Fruit fly (Drosophila melanogaster) Kc167 (cell line): ENCODE measurements around the gene Nepl21.

Experiments
- Myc ChIP-seq: fragments of >200 bp; optimal IDR thresholded peaks from 2 replicates; lab custom pipeline; 2017; ENCODE audit warnings: missing external identifiers
- Sin3A ChIP-seq: fragments of >200 bp; optimal IDR thresholded peaks from 2 replicates; lab custom pipeline; 2018; ENCODE audit warnings: missing external identifiers
- h ChIP-seq: fragments of >200 bp; optimal IDR thresholded peaks from 3 replicates; lab custom pipeline; 2018; ENCODE audit warnings: missing external identifiers
- insv ChIP-seq: fragments of >200 bp; optimal IDR thresholded peaks from 3 replicates; lab custom pipeline; 2018; ENCODE audit warnings: missing external identifiers
- psq ChIP-seq: fragments of >200 bp; optimal IDR thresholded peaks from 2 replicates; lab custom pipeline; 2017; ENCODE audit warnings: missing external identifiers
- ttk ChIP-seq: sonication (Bioruptor generic); optimal IDR thresholded peaks from 2 replicates; lab custom pipeline; 2017; ENCODE audit warnings: missing external identifiers

Nepl21 gene

DNA sequence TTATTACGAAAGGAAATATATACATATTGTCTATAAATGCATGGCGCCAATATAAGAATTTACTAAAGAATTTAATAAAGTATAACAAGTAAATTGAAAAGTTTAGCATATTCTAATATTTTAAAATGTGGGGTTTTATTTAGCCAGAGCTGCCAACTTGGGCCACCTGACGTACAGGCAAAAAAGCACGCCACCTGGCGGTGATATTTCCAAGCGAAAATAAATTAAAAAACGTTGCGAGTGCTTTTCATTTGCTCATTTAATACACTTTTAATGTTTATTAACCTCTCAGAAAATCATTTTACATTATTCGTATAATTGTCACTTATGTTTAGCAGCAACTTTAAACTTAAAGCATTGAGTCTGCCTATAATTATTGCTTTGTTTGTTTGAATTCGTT, 13.1 kb upstream of the Nepl21 start:
- TF ChIP-seq insv (lab: Kevin White, UChicago) (no peak), h (lab: Kevin White, UChicago) (no peak), ttk (no peak), Sin3A (no peak), Myc (no peak), psq (lab: Kevin White, UChicago) (no peak)

dm6 chr3R:28872605-28873004, 10.9 kb upstream of the Nepl21 start, which contains the start of gene Nepl17:
TSS of gene Nepl17 (plus strand) at chr3R:28872905.
- TF ChIP-seq ttk (no peak), Sin3A (no peak), insv (lab: Kevin White, UChicago) (no peak), h (lab: Kevin White, UChicago) (no peak), psq (lab: Kevin White, UChicago) (no peak)

DNA sequence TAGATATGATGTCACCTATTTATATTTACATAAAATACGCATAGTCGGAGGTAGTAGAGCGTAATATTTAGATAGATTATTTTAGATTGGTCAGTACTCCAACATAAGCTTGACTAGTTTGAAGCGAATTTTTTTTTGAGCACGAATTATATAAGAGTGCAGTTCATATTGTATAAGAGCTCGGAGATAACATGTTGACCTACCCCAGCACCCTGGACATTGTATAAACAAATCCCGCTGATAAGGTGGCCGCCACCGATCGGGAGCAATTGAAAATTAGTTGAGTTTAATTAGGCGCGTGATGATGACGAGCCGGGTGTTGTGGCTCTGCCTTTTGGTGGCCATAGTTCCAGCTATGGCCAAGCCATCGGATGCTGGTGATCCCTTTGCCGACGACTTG, 8.1 kb upstream of the Nepl21 start, which contains the start of gene Nepl18:
TSS of gene Nepl18 (plus strand) at position 277 of the 400 bp plus-strand sequence.
- TF ChIP-seq ttk (no peak), insv (lab: Kevin White, UChicago) (no peak), psq (lab: Kevin White, UChicago) (no peak), Sin3A (no peak), h (lab: Kevin White, UChicago) (no peak), Myc (no peak)

DNA sequence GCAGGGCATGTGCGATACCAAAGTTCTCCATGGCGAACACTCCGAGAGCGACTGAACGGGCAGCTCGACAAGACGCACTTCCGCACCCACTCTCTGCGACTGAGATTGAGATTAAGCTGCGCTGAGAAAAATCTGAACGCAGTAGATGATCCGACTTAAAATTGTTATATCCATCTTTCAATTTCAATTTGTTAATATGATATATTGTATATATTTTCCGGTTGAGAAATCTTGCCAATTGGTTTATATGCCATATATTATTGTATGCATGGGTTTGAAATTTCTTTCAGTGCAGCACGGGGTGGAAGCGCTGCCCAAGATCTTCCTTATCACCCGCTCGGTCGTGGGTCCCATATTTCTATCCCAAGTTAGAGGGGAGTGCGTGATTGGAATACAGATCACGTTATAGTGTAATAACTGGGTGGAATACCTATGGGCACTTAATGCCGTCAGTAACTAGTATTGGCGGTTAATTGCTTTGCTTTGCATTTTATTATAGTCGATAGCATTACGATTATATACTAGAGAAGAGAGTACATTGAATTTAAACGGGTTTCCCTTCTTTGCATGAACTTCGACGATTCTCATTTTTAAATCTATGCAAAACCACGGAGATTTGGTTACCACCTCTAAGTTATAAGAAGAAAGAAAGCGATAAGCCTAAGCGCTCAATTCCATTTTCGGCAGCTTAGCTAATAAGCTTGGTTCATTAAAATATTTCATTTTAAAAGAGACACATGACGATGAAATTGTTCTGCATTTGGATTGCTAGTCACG, 3.2 kb upstream of the Nepl21 start, which contains the start of the genes Nepl19 and Nepl20:
TSS of gene Nepl19 (minus strand) at position 57 of the 777 bp plus-strand sequence.
TSS of gene Nepl20 (plus strand) at position 727 of the 777 bp plus-strand sequence.
- TF ChIP-seq ttk (no peak), psq (lab: Kevin White, UChicago) (no peak), h (lab: Kevin White, UChicago) (no peak), Myc (no peak), insv (lab: Kevin White, UChicago) (no peak), Sin3A (no peak)

DNA sequence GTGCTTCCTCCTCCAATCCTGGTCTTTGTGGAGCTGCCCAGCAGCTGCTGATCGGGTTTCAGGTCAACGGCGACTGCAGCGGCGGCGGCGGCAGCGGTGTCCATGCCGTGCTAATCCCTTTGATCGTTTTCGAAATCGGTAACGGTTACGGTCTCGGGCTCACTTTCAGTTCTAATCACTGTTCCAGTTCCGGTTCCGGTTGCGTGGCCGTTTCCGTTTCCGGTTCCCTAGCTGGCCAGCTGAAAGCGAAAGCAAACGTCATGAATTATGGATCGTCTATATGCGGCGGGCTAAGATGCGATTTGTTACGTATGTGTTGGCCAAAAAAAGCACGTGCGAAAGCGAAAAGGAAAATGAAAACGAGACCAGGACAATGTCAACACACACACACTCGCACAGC, 3.3 kb downstream of the Nepl21 start:
- TF ChIP-seq h (lab: Kevin White, UChicago) (no peak), psq (lab: Kevin White, UChicago) (no peak), Sin3A (no peak), insv (lab: Kevin White, UChicago) (no peak), ttk (no peak), Myc (no peak)

DNA sequence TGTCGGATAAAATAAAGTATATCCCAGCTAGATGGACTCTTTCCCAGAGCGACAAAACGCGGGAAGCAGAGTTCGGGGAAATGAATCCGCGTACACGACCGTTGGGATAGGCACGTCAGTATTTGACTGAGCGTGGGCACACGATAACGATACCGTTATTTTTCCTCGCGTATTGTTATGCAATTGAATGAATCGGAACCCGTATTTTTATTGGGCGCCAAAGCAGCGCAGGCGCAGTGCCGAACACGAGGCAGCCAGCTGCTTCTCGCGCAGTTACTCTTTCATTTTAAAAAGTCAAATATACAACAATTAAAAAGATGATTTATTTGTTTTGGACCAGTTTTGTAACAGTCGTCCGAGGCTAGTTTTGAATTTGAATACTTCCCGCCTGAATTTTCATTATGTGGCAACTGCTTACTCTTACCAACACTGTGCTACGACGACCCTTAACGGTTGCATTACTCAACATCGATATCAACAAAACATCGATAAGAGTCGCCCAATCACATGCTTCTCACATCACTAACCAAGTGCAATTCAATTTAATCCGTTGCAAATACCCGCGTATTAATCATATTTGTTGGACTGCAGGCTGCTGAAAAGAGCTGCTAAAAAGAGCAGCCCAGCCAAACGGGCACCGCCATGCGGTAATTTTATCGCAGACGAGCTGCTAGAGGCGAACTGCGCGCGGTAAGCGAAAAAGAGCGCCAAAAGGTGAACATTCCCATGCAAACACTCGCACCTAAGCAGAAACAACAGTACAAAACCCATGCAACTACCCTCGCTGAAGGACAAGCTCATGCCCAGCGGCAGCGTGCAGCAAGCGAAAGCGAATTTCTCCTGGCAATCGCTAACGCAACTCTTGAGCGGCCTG, 4.3 kb downstream of the Nepl21 start, which contains the start of the genes CG33203 and Doa:
TSS of gene CG33203 (minus strand) at position 151 of the 874 bp plus-strand sequence.
TSS of gene Doa (plus strand) at position 515 of the 874 bp plus-strand sequence.
- no peak for TF ChIP-seq insv (lab: Kevin White, UChicago)
- no peak for TF ChIP-seq psq (lab: Kevin White, UChicago)
- TF ChIP-seq Sin3A, result no peak
- no peak for TF ChIP-seq Myc
- TF ChIP-seq h (lab: Kevin White, UChicago), result no peak

DNA sequence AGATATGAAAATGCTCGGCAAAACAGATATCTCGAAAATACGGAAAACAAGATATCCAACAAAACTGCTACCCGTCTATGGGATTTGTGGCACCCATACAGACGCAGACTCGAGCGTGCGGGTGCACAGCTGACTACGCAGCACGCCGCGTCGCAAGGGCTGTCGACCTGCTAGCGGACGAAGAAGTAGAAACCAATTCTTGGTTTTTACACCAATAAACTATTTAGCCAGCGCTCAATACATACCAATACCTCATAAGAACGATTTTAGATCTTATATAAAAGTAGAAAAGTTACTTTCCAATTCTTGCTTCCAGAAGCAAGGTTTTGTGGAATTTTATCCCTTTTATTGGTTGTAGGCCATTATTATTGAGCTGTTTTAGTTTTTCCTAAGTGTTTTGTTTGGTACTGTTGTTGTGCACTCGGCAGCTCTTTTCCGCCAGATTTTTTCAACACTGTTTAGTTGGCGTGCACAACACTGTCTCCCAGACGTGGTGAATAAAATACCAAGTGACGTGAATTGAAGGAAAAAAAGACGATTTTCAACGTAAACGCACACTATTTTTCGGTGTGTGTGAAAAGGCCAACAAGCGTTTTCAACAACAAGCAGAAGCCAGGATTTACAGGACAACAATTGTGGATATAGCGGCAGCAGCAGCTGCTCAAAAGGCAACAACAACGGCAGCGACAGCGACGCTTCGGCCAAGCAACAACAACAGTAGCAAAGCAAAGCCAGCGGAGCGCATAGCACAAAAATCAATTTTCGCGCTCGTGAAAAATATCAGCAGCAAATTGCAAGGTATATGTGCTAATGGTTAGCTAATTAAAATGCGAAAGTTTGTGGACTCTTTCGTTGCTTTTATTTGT, 5.3 kb downstream of the Nepl21 start:
- no peak for TF ChIP-seq insv (lab: Kevin White, UChicago)
- TF ChIP-seq ttk, result no peak
- TF ChIP-seq Myc, result no peak
- TF ChIP-seq psq (lab: Kevin White, UChicago), result no peak
- TF ChIP-seq h (lab: Kevin White, UChicago), result no peak
- no peak for TF ChIP-seq Sin3A

DNA sequence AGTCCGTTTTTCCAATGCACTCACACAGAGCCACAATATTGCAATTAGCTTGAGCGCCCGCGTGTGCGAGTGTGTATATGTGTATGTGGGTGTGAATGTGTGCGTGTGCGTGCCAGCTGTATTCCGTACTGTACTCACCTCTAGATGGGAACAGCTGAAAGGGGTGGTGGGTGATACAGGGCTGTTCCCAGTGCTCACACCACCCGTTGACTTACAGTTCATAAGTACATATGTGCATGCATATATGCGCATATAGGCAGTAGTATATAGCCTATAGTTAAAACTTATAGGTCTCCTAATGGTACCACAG, 5.9 kb downstream of the Nepl21 start:
- TF ChIP-seq psq (lab: Kevin White, UChicago) (no peak), Myc (no peak), ttk (no peak), Sin3A (no peak), insv (lab: Kevin White, UChicago) (no peak), h (lab: Kevin White, UChicago) (no peak)

- TF ChIP-seq h (lab: Kevin White, UChicago), result no peak
- TF ChIP-seq psq (lab: Kevin White, UChicago), result no peak
- TF ChIP-seq insv (lab: Kevin White, UChicago), result no peak
- TF ChIP-seq Sin3A, result no peak
- no peak for TF ChIP-seq ttk
- no peak for TF ChIP-seq Myc
These were observed 8.1 kb downstream of the Nepl21 start for dm6 chr3R:28891513-28892097.

DNA sequence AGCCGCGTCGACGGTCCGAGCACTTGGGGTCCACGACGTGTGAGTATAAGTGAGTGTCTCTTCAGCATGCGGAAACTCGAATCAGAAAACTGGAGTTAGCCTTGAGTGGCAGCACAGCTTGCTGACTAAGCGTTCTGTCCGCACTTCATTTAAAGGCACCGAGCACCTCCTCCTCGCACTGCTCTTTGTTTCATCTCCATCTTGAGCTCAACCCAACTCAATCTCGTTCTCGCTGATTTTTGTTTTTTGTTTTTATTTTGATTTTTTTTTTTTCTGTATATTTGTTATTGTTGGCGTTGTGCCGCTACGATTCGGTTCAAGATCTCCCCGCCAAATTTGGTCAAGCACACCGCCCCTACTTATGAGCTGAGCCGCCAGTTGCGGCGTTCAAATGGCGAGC, 11.5 kb downstream of the Nepl21 start:
- TF ChIP-seq Sin3A (no peak), ttk (no peak), Myc (no peak), insv (lab: Kevin White, UChicago) (no peak), psq (lab: Kevin White, UChicago) (no peak), h (lab: Kevin White, UChicago) (no peak)

DNA sequence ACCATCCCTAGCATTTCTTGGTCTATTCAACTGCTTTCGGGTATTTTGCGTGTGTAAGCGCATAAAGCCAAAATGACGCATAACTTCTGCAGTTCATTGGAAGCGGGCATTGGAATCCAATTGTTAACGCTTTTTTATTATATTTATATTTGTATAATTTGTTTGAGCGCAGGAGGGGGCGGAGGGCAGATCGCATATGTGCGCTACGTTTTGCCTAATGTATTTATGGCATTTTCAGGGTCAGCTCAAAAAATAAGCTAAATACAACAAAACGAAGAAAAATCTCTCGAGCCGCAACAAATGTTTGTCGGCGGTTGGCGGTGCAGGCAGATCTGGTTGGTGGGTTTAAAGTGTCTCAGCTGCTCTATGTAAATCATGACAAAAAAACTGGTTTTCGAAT, 14.4 kb downstream of the Nepl21 start:
- no peak for TF ChIP-seq psq (lab: Kevin White, UChicago)
- TF ChIP-seq Myc, result no peak
- no peak for TF ChIP-seq ttk
- TF ChIP-seq insv (lab: Kevin White, UChicago), result no peak
- TF ChIP-seq Sin3A, result no peak
- no peak for TF ChIP-seq h (lab: Kevin White, UChicago)
